Worm (Caenorhabditis elegans) whole organism, mixed stage, embryonic: Measurements from ENCODE around the gene str-123.

Experiments
- ceh-39 ChIP-seq: fragments of 150-350 bp; optimal IDR thresholded peaks from 2 replicates; lab custom pipeline; 2014; ENCODE audit warnings: missing biosample characterization, missing genetic modification characterization
- drap-1 ChIP-seq: fragments of 200-800 bp; sonication (Bioruptor generic); optimal IDR thresholded peaks from 3 replicates; lab custom pipeline; 2018; ENCODE audit warnings: mild to moderate bottlenecking, missing genetic modification characterization, missing compliant biosample characterization
- elt-1 ChIP-seq: sonication (generic microtip); optimal IDR thresholded peaks from 2 replicates; lab custom pipeline; 2017; ENCODE audit warnings: missing genetic modification characterization, mild to moderate bottlenecking, missing compliant biosample characterization, antibody characterized with exemption, moderate library complexity, borderline replicate concordance; ENCODE audit not compliant: insufficient read depth
- snpc-4 ChIP-seq: fragments of 150-350 bp; optimal IDR thresholded peaks from 2 replicates; lab custom pipeline; 2014; ENCODE audit warnings: missing biosample characterization, missing genetic modification characterization
- unc-39 ChIP-seq: fragments of 150-350 bp; optimal IDR thresholded peaks from 2 replicates; lab custom pipeline; 2014; ENCODE audit warnings: missing biosample characterization, missing genetic modification characterization
- ztf-11 ChIP-seq: fragments of 150-350 bp; optimal IDR thresholded peaks from 2 replicates; lab custom pipeline; 2014; ENCODE audit warnings: missing biosample characterization, missing genetic modification characterization

ce11 chrX:12808085-12808922 is 18.2 kb downstream of the str-123 start, which contains the start of gene nhr-27:
- TF ChIP-seq ztf-11 (tag; lab: Kevin White, UChicago) (no peak), unc-39 (no peak), drap-1 (GFP tag; lab: Kevin White, UChicago) (no peak), elt-1 (tag; lab: Kevin White, UChicago) (no peak), ceh-39 (no peak), snpc-4 (tag; lab: Kevin White, UChicago) (no peak)
